Worm (Caenorhabditis elegans) whole organism, L1 larva: Measurements from ENCODE around the gene ints-2.

Experiments
- C16A3.4 ChIP-seq: fragments of 150-350 bp; optimal IDR thresholded peaks from 2 replicates; lab custom pipeline; 2014; ENCODE audit warnings: missing biosample characterization, missing genetic modification characterization
- C34B4.2 ChIP-seq: sonication (generic microtip); optimal IDR thresholded peaks from 2 replicates; lab custom pipeline; 2017; ENCODE audit warnings: mild to moderate bottlenecking, missing genetic modification characterization, missing compliant biosample characterization
- Y116A8C.19 ChIP-seq: sonication (generic microtip); optimal IDR thresholded peaks from 2 replicates; lab custom pipeline; 2016; ENCODE audit warnings: missing compliant biosample characterization, missing genetic modification characterization, borderline replicate concordance
- aha-1 ChIP-seq: fragments of 150-350 bp; optimal IDR thresholded peaks from 2 replicates; lab custom pipeline; 2014; ENCODE audit warnings: missing biosample characterization, missing genetic modification characterization
- alr-1 ChIP-seq: fragments of 200-800 bp; sonication (Bioruptor generic); optimal IDR thresholded peaks from 2 replicates; lab custom pipeline; 2018; ENCODE audit warnings: borderline replicate concordance, mild to moderate bottlenecking, missing genetic modification characterization, missing compliant biosample characterization
- aly-2 ChIP-seq: fragments of 150-350 bp; optimal IDR thresholded peaks from 2 replicates; lab custom pipeline; 2014; ENCODE audit warnings: missing biosample characterization, missing genetic modification characterization
- ama-1 ChIP-seq: fragments of 150-350 bp; optimal IDR thresholded peaks from 2 replicates; lab custom pipeline; 2014
- blmp-1 ChIP-seq: fragments of 150-350 bp; optimal IDR thresholded peaks from 2 replicates; lab custom pipeline; 2014; ENCODE audit warnings: missing biosample characterization, missing genetic modification characterization
- ceh-8 ChIP-seq: fragments of 200-800 bp; sonication (Bioruptor generic); optimal IDR thresholded peaks from 2 replicates; lab custom pipeline; 2018; ENCODE audit warnings: mild to moderate bottlenecking, missing genetic modification characterization, moderate library complexity, missing compliant biosample characterization
- ceh-82 ChIP-seq, 3 experiments: fragments of 150-350 bp in 1 of 3; sonication (generic microtip) in 2 of 3; optimal IDR thresholded peaks; 2 replicates each; lab custom pipeline; 2014 to 2017; ENCODE audit warnings: missing biosample characterization in 3 of 3, missing genetic modification characterization in 3 of 3
- ceh-88 ChIP-seq: fragments of 200-800 bp; sonication (Bioruptor generic); IDR thresholded peaks from 2 replicates; pipeline ENCODE4 v1.3.6; 2022; ENCODE audit warnings: missing genetic modification characterization, missing compliant biosample characterization
- ceh-90 ChIP-seq: sonication (generic microtip); optimal IDR thresholded peaks from 2 replicates; lab custom pipeline; 2016; ENCODE audit warnings: missing genetic modification characterization, missing compliant biosample characterization
- efl-1 ChIP-seq, 4 experiments: fragments of 150-350 bp; optimal IDR thresholded peaks in 3 of 4; peaks in 1 of 4; 1 replicate in 1 of 4; 2 replicates in 3 of 4; lab custom pipeline; 2014; ENCODE audit warnings: missing biosample characterization in 2 of 4, missing genetic modification characterization in 2 of 4, missing genetic modification reagents in 2 of 4
- efl-3 ChIP-seq: fragments of 200-800 bp; sonication (Bioruptor generic); optimal IDR thresholded peaks from 2 replicates; lab custom pipeline; 2018; ENCODE audit warnings: mild to moderate bottlenecking, missing genetic modification characterization, missing compliant biosample characterization
- egl-27 ChIP-seq, 2 experiments: fragments of 150-350 bp in 1 of 2; sonication (generic microtip); optimal IDR thresholded peaks; 3 replicates each; lab custom pipeline; 2017 to 2018; ENCODE audit warnings: missing biosample characterization in 2 of 2, missing genetic modification characterization in 2 of 2, missing genetic modification reagents in 2 of 2
- elt-2 ChIP-seq: sonication (generic microtip); optimal IDR thresholded peaks from 2 replicates; lab custom pipeline; 2016; ENCODE audit warnings: missing genetic modification characterization, mild to moderate bottlenecking, inconsistent platforms, missing compliant biosample characterization, missing genetic modification reagents
- elt-3 ChIP-seq, 6 experiments: fragments of 150-350 bp in 1 of 6; sonication (generic microtip); optimal IDR thresholded peaks; 2 replicates each; lab custom pipeline; 2017 to 2018; ENCODE audit warnings: missing biosample characterization in 6 of 6, missing genetic modification characterization in 6 of 6, inconsistent platforms in 1 of 6
- ets-5 ChIP-seq: fragments of 200-800 bp; sonication (Bioruptor generic); IDR thresholded peaks from 2 replicates; pipeline ENCODE4 v1.3.6; 2022; ENCODE audit warnings: missing genetic modification characterization, missing compliant biosample characterization
- fkh-4 ChIP-seq: sonication (generic microtip); optimal IDR thresholded peaks from 2 replicates; lab custom pipeline; 2016; ENCODE audit warnings: missing compliant biosample characterization, missing genetic modification characterization, borderline replicate concordance
- fos-1 ChIP-seq: fragments of 150-350 bp; optimal IDR thresholded peaks from 2 replicates; lab custom pipeline; 2014; ENCODE audit warnings: missing biosample characterization, missing genetic modification characterization
- hlh-17 ChIP-seq: fragments of 200-800 bp; sonication (Bioruptor generic); optimal IDR thresholded peaks from 2 replicates; lab custom pipeline; 2018; ENCODE audit warnings: missing genetic modification characterization, mild to moderate bottlenecking, missing compliant biosample characterization, moderate library complexity, borderline replicate concordance
- hpl-2 ChIP-seq: fragments of 150-350 bp; optimal IDR thresholded peaks from 2 replicates; lab custom pipeline; 2014; ENCODE audit warnings: missing biosample characterization, missing genetic modification reagents, missing genetic modification characterization
- irx-1 ChIP-seq: sonication (generic microtip); optimal IDR thresholded peaks from 2 replicates; lab custom pipeline; 2016; ENCODE audit warnings: missing genetic modification characterization, missing compliant biosample characterization
- jun-1 ChIP-seq: fragments of 150-350 bp; optimal IDR thresholded peaks from 2 replicates; lab custom pipeline; 2014; ENCODE audit warnings: missing biosample characterization, missing genetic modification reagents, missing genetic modification characterization
- lin-13 ChIP-seq: fragments of 150-350 bp; optimal IDR thresholded peaks from 2 replicates; lab custom pipeline; 2014; ENCODE audit warnings: missing biosample characterization, missing genetic modification reagents, missing genetic modification characterization
- lin-15B ChIP-seq: fragments of 150-350 bp; sonication (generic microtip); optimal IDR thresholded peaks from 3 replicates; lab custom pipeline; 2014; ENCODE audit warnings: missing biosample characterization, missing genetic modification characterization
- lin-39 ChIP-seq: fragments of 150-350 bp; optimal IDR thresholded peaks from 2 replicates; lab custom pipeline; 2014; ENCODE audit warnings: missing biosample characterization, missing genetic modification reagents, missing genetic modification characterization
- mdl-1 ChIP-seq, 2 experiments: fragments of 150-350 bp; optimal IDR thresholded peaks; 2 replicates each; lab custom pipeline; 2014 to 2017; ENCODE audit warnings: missing biosample characterization in 2 of 2, missing genetic modification characterization in 2 of 2, inconsistent platforms in 1 of 2
- mep-1 ChIP-seq: fragments of 150-350 bp; optimal IDR thresholded peaks from 2 replicates; lab custom pipeline; 2014; ENCODE audit warnings: missing biosample characterization, missing genetic modification characterization
- nhr-19 ChIP-seq: fragments of 200-800 bp; sonication (Bioruptor generic); conservative IDR thresholded peaks from 2 replicates; pipeline ENCODE4 v1.3.6; 2022; ENCODE audit warnings: missing genetic modification characterization, missing compliant biosample characterization
- nhr-76 ChIP-seq: sonication (generic microtip); optimal IDR thresholded peaks from 2 replicates; lab custom pipeline; 2017; ENCODE audit warnings: missing biosample characterization, missing genetic modification characterization
- nhr-84 ChIP-seq: sonication (generic microtip); optimal IDR thresholded peaks from 2 replicates; lab custom pipeline; 2017; ENCODE audit warnings: missing biosample characterization, missing genetic modification characterization
- nhr-85 ChIP-seq: sonication (generic microtip); peaks from one replicate; lab custom pipeline; 2016; ENCODE audit warnings: missing genetic modification characterization, inconsistent platforms, missing compliant biosample characterization
- nhr-90 ChIP-seq: sonication (generic microtip); optimal IDR thresholded peaks from 2 replicates; lab custom pipeline; 2016; ENCODE audit warnings: mild to moderate bottlenecking, missing genetic modification characterization, missing compliant biosample characterization; ENCODE audit not compliant: poor library complexity
- pqm-1 ChIP-seq: sonication (generic microtip); optimal IDR thresholded peaks from 3 replicates; lab custom pipeline; 2017; ENCODE audit warnings: missing biosample characterization, missing genetic modification characterization
- skn-1 ChIP-seq: fragments of 150-350 bp; optimal IDR thresholded peaks from 2 replicates; lab custom pipeline; 2014; ENCODE audit warnings: missing biosample characterization, missing genetic modification characterization
- snu-23 ChIP-seq: sonication (generic microtip); optimal IDR thresholded peaks from 2 replicates; lab custom pipeline; 2016; ENCODE audit warnings: missing genetic modification characterization, missing compliant biosample characterization
- sox-4 ChIP-seq: sonication (generic microtip); optimal IDR thresholded peaks from 2 replicates; lab custom pipeline; 2016; ENCODE audit warnings: missing genetic modification characterization, missing compliant biosample characterization
- sup-37 ChIP-seq: fragments of 200-800 bp; sonication (Bioruptor generic); optimal IDR thresholded peaks from 2 replicates; lab custom pipeline; 2018; ENCODE audit warnings: mild to moderate bottlenecking, missing genetic modification characterization, missing compliant biosample characterization
- tbx-2 ChIP-seq: sonication (generic microtip); optimal IDR thresholded peaks from 2 replicates; lab custom pipeline; 2016; ENCODE audit warnings: missing genetic modification characterization, missing compliant biosample characterization
- unc-30 ChIP-seq: sonication (generic microtip); optimal IDR thresholded peaks from 2 replicates; lab custom pipeline; 2017; ENCODE audit warnings: missing biosample characterization, missing genetic modification characterization
- unc-62 ChIP-seq: fragments of 150-350 bp; optimal IDR thresholded peaks from 2 replicates; lab custom pipeline; 2014; ENCODE audit warnings: missing biosample characterization, missing genetic modification reagents, missing genetic modification characterization
- unc-86 ChIP-seq: sonication (generic microtip); optimal IDR thresholded peaks from 2 replicates; lab custom pipeline; 2016; ENCODE audit warnings: missing genetic modification characterization, missing compliant biosample characterization
- unc-98 ChIP-seq: fragments of 200-800 bp; sonication (Bioruptor generic); IDR thresholded peaks from 2 replicates; pipeline ENCODE4 v1.3.6; 2022; ENCODE audit warnings: missing genetic modification characterization, missing compliant biosample characterization
- vab-15 ChIP-seq: sonication (generic microtip); optimal IDR thresholded peaks from 2 replicates; lab custom pipeline; 2017; ENCODE audit warnings: missing genotype, mild to moderate bottlenecking, missing genetic modification characterization, missing compliant biosample characterization
- xbp-1 ChIP-seq: sonication (generic microtip); optimal IDR thresholded peaks from 2 replicates; lab custom pipeline; 2016; ENCODE audit warnings: missing genetic modification characterization, missing compliant biosample characterization
- zip-4 ChIP-seq: fragments of 200-800 bp; sonication (Bioruptor generic); optimal IDR thresholded peaks from 2 replicates; lab custom pipeline; 2018; ENCODE audit warnings: mild to moderate bottlenecking, missing genetic modification characterization, moderate library complexity, missing compliant biosample characterization

The ints-2 gene

DNA sequence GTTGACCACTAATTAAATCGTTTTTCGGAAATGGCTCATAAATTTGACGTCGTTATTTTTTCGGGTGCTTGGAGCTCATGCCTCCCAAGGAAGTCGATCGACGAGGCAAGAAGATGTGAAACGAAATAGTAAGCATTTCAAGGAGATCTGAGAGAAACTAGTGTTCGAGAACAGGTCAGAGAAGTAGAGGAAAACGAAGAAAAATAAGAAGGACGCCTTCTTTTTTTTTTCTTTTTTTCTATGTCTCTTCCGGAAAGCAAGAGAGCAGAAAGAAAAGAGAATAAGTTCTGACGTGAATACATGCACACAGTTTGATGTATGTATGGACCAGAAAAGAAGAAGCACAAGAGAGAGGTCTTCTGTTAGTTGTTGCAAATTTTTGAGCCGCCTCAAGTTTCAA is 41.9 kb upstream of the ints-2 start (continued):
- TF ChIP-seq ceh-88 (GFP tag; lab: Robert Waterston, UW) (no peak), pqm-1 (tag; lab: Kevin White, UChicago) (no peak), fkh-4 (tag; lab: Kevin White, UChicago) (no peak), jun-1 (no peak), snu-23 (GFP tag; lab: Kevin White, UChicago) (no peak), alr-1 (tag; lab: Kevin White, UChicago) (no peak), skn-1 (tag; lab: Kevin White, UChicago) (no peak), mdl-1 (tag; optimal IDR thresholded peaks at IDR 0.05; lab: Kevin White, UChicago) (no peak), unc-98 (GFP tag; lab: Robert Waterston, UW) (no peak), unc-62 (GFP tag; lab: Kevin White, UChicago) (no peak), nhr-90 (no peak), efl-1 (optimal IDR thresholded peaks at IDR 0.05; lab: Kevin White, UChicago) (peak; percentile 25 to 31), efl-1 (GFP tag; optimal IDR thresholded peaks at IDR 0.05 in 1 of 2; lab: Kevin White, UChicago) (peak in 1 of 2 experiments; percentile 62), fos-1 (tag; lab: Kevin White, UChicago) (no peak), C34B4.2 (no peak), unc-86 (peak; percentile 56), sup-37 (no peak), mep-1 (peak; percentile 23), elt-2 (no peak), ets-5 (GFP tag; lab: Robert Waterston, UW) (no peak), ceh-8 (GFP tag; lab: Kevin White, UChicago) (no peak), aha-1 (tag; lab: Kevin White, UChicago) (no peak), unc-30 (tag; lab: Kevin White, UChicago) (no peak), vab-15 (no peak), egl-27 (tag; optimal IDR thresholded peaks at IDR 0.05; lab: Kevin White, UChicago) (no peak), xbp-1 (tag; lab: Kevin White, UChicago) (no peak), nhr-76 (tag; lab: Kevin White, UChicago) (no peak), sox-4 (tag; lab: Kevin White, UChicago) (no peak), lin-39 (no peak), tbx-2 (peak; percentile 34), nhr-85 (no peak), lin-15B (tag; lab: Kevin White, UChicago) (no peak), zip-4 (no peak), Y116A8C.19 (tag; lab: Kevin White, UChicago) (no peak), efl-3 (GFP tag; lab: Kevin White, UChicago) (no peak), C16A3.4 (tag; lab: Kevin White, UChicago) (no peak), ama-1 (no peak), ceh-90 (tag; lab: Kevin White, UChicago) (no peak), irx-1 (no peak), hpl-2 (GFP tag; lab: Kevin White, UChicago) (no peak), aly-2 (tag; lab: Kevin White, UChicago) (no peak), lin-13 (no peak), nhr-19 (GFP tag; lab: Robert Waterston, UW) (no peak), blmp-1 (tag; lab: Kevin White, UChicago) (no peak), elt-3 (tag; optimal IDR thresholded peaks at IDR 0.05; lab: Kevin White, UChicago) (no peak), ceh-82 (tag; optimal IDR thresholded peaks at IDR 0.05; lab: Kevin White, UChicago) (peak in 2 of 3 experiments; percentile 33 to 53)

DNA sequence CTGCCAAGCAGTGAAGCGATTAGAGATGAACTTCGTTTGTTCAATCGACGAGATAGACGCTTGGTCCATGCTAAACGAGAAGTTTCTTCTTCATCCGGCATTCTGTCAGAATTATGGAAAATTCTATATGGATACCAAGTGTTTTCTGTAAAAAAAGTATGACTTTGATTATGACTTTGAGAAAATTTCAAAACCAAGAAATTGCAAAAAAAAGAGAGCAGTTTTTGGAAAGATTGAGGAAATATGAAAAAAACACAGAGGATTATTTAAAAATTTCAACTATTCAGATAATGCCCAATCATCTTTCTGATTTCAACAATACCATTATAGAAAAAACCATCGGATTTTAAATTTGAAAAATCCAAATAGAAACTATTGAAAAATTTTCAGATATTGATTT is 40.2 kb upstream of the ints-2 start, which contains the start of gene par-1:
Gene par-1, minus strand, starts transcription at position 101 of the 400 bp plus-strand sequence.
- TF ChIP-seq aha-1 (tag; lab: Kevin White, UChicago) (no peak), nhr-84 (no peak), hlh-17 (GFP tag; lab: Kevin White, UChicago) (no peak), lin-39 (no peak)
